Fruit fly (Drosophila melanogaster) whole organism, embryonic: ENCODE measurements around the gene CG11353.

Experiments used
- Atf-2 ChIP-seq: fragments of 200-800 bp; sonication (Bioruptor generic); optimal IDR thresholded peaks from 2 replicates; lab custom pipeline; 2016; ENCODE audit warnings: missing biosample characterization, missing genetic modification characterization
- CG10147 ChIP-seq: fragments of 200-800 bp; sonication (Bioruptor generic); optimal IDR thresholded peaks from 2 replicates; lab custom pipeline; 2019; ENCODE audit warnings: missing biosample characterization, mild to moderate bottlenecking, missing genetic modification characterization, moderate library complexity
- CG10959 ChIP-seq: fragments of 200-800 bp; sonication (Bioruptor generic); IDR thresholded peaks from 2 replicates; pipeline ENCODE4 v1.3.6; 2022; ENCODE audit warnings: missing biosample characterization, missing genetic modification characterization
- CG12744 ChIP-seq: fragments of 200-800 bp; sonication (Bioruptor generic); optimal IDR thresholded peaks from 2 replicates; lab custom pipeline; 2016; ENCODE audit warnings: missing biosample characterization, missing genetic modification characterization
- CG16779 ChIP-seq: fragments of 200-800 bp; sonication (Bioruptor generic); IDR thresholded peaks from 2 replicates; pipeline ENCODE4 v1.3.6; 2022; ENCODE audit warnings: missing biosample characterization, missing genetic modification characterization
- CG18011 ChIP-seq: fragments of 200-800 bp; sonication (Bioruptor generic); optimal IDR thresholded peaks from 2 replicates; lab custom pipeline; 2017; ENCODE audit warnings: missing biosample characterization, missing genetic modification characterization, mild to moderate bottlenecking, moderate library complexity, missing genotype
- CG1832 ChIP-seq: fragments of 200-800 bp; sonication (Bioruptor generic); optimal IDR thresholded peaks from 2 replicates; lab custom pipeline; 2017; ENCODE audit warnings: missing biosample characterization, mild to moderate bottlenecking, missing genetic modification characterization, inconsistent platforms
- CG2889 ChIP-seq: fragments of 200-800 bp; sonication (Bioruptor generic); IDR thresholded peaks from 3 replicates; pipeline ENCODE4 v1.3.6; 2022; ENCODE audit warnings: missing biosample characterization, missing genetic modification characterization
- CG31441 ChIP-seq: fragments of 200-800 bp; sonication (Bioruptor generic); IDR thresholded peaks from 2 replicates; pipeline ENCODE4 v1.3.6; 2022; ENCODE audit warnings: missing biosample characterization, missing genetic modification characterization
- CG3995 ChIP-seq: fragments of 200-800 bp; sonication (Bioruptor generic); optimal IDR thresholded peaks from 3 replicates; lab custom pipeline; 2016; ENCODE audit warnings: missing biosample characterization, missing genetic modification characterization
- CG4854 ChIP-seq: fragments of 200-800 bp; sonication (Bioruptor generic); optimal IDR thresholded peaks from 2 replicates; lab custom pipeline; 2016; ENCODE audit warnings: missing biosample characterization, missing genetic modification characterization, inconsistent platforms
- CG7786 ChIP-seq: fragments of 200-800 bp; sonication (Bioruptor generic); optimal IDR thresholded peaks from 2 replicates; lab custom pipeline; 2016; ENCODE audit warnings: missing biosample characterization, missing genetic modification characterization
- CG8478 ChIP-seq: fragments of >200 bp; optimal IDR thresholded peaks from 2 replicates; lab custom pipeline; 2018
- CG9797 ChIP-seq: fragments of 200-800 bp; sonication (Bioruptor generic); optimal IDR thresholded peaks from 3 replicates; lab custom pipeline; 2018; ENCODE audit warnings: missing biosample characterization, mild to moderate bottlenecking, missing genetic modification characterization
- CG9876 ChIP-seq: fragments of 200-800 bp; sonication (Bioruptor generic); optimal IDR thresholded peaks from 2 replicates; lab custom pipeline; 2016; ENCODE audit warnings: missing biosample characterization, missing genetic modification characterization
- Deaf1 ChIP-seq: fragments of 200-800 bp; optimal IDR thresholded peaks from 3 replicates; lab custom pipeline; 2019; ENCODE audit warnings: missing biosample characterization, mild to moderate bottlenecking, missing genetic modification characterization, moderate library complexity
- Eip74EF ChIP-seq, 2 experiments: fragments of 200-800 bp in 1 of 2; fragments of >200 bp in 1 of 2; sonication (Bioruptor generic) in 1 of 2; optimal IDR thresholded peaks; 2 replicates each; lab custom pipeline; 2017 to 2019; ENCODE audit warnings: missing biosample characterization in 2 of 2, missing genetic modification characterization in 2 of 2, mild to moderate bottlenecking in 1 of 2, moderate library complexity in 1 of 2
- Jarid2 ChIP-seq: fragments of 200-800 bp; sonication (Bioruptor generic); optimal IDR thresholded peaks from 3 replicates; lab custom pipeline; 2017; ENCODE audit warnings: mild to moderate bottlenecking, missing biosample characterization, missing genetic modification reagents, missing genetic modification characterization
- Mad ChIP-seq: fragments of 200-800 bp; sonication (Bioruptor generic); optimal IDR thresholded peaks from 2 replicates; lab custom pipeline; 2016; ENCODE audit warnings: missing biosample characterization, missing genetic modification characterization
- Med ChIP-seq: fragments of 200-800 bp; sonication (Bioruptor generic); peaks from one replicate; lab custom pipeline; 2016; ENCODE audit warnings: missing biosample characterization, missing genetic modification characterization, mild to moderate bottlenecking, inconsistent platforms, moderate library complexity
- Poxn ChIP-seq: fragments of 200-800 bp; sonication (Bioruptor generic); IDR thresholded peaks from 2 replicates; pipeline ENCODE4 v1.3.6; 2022; ENCODE audit warnings: missing biosample characterization, missing genetic modification characterization
- Ssrp ChIP-seq: fragments of 200-800 bp; sonication (Bioruptor generic); optimal IDR thresholded peaks from 2 replicates; lab custom pipeline; 2018; ENCODE audit warnings: missing biosample characterization, mild to moderate bottlenecking, missing genetic modification characterization, moderate library complexity
- Trl ChIP-seq, 3 experiments: fragments of >200 bp in 2 of 3; fragments of 200-800 bp in 1 of 3; sonication (Bioruptor generic) in 1 of 3; optimal IDR thresholded peaks; 2 replicates in 1 of 3; 3 replicates in 2 of 3; lab custom pipeline; 2016 to 2017; ENCODE audit warnings: missing biosample characterization in 1 of 3, missing genetic modification characterization in 1 of 3
- YL-1 ChIP-seq: fragments of 200-800 bp; sonication (Bioruptor generic); optimal IDR thresholded peaks from 3 replicates; lab custom pipeline; 2017; ENCODE audit warnings: missing biosample characterization, mild to moderate bottlenecking, missing genetic modification characterization
- abd-A ChIP-seq: fragments of 200-800 bp; sonication (Bioruptor generic); optimal IDR thresholded peaks from 3 replicates; lab custom pipeline; 2019; ENCODE audit warnings: missing biosample characterization, mild to moderate bottlenecking, missing genetic modification characterization, moderate library complexity
- amos ChIP-seq: fragments of 200-800 bp; sonication (Bioruptor generic); IDR thresholded peaks from 2 replicates; pipeline ENCODE4 v1.3.6; 2022; ENCODE audit warnings: missing biosample characterization, missing genetic modification characterization; ENCODE audit not compliant: partially characterized antibody
- bcd ChIP-seq: fragments of 200-800 bp; sonication (Bioruptor generic); optimal IDR thresholded peaks from 2 replicates; lab custom pipeline; 2017; ENCODE audit warnings: missing biosample characterization, mild to moderate bottlenecking, missing genetic modification characterization
- chinmo ChIP-seq: fragments of 200-800 bp; sonication (Bioruptor generic); IDR thresholded peaks from 4 replicates; pipeline ENCODE4 v1.3.6; 2022; ENCODE audit warnings: missing biosample characterization, missing genetic modification characterization; ENCODE audit not compliant: partially characterized antibody
- croc ChIP-seq: fragments of 200-800 bp; sonication (Bioruptor generic); conservative IDR thresholded peaks from 3 replicates; pipeline ENCODE4 v1.3.6; 2022; ENCODE audit warnings: missing biosample characterization, missing genetic modification characterization
- crol ChIP-seq: fragments of 200-800 bp; sonication (Bioruptor generic); IDR thresholded peaks from 2 replicates; pipeline ENCODE4 v1.3.6; 2022; ENCODE audit warnings: missing biosample characterization, missing genetic modification characterization
- ewg ChIP-seq: fragments of 200-800 bp; sonication (Bioruptor generic); optimal IDR thresholded peaks from 3 replicates; lab custom pipeline; 2017; ENCODE audit warnings: mild to moderate bottlenecking, missing biosample characterization, missing genetic modification reagents, missing genetic modification characterization
- exex ChIP-seq: fragments of 200-800 bp; sonication (Bioruptor generic); optimal IDR thresholded peaks from 4 replicates; lab custom pipeline; 2018; ENCODE audit warnings: missing biosample characterization, mild to moderate bottlenecking, missing genetic modification characterization, moderate library complexity
- grn ChIP-seq: fragments of 200-800 bp; sonication (Bioruptor generic); optimal IDR thresholded peaks from 3 replicates; lab custom pipeline; 2017; ENCODE audit warnings: missing biosample characterization, missing genetic modification characterization
- ken ChIP-seq: fragments of 200-800 bp; sonication (Bioruptor generic); IDR thresholded peaks from 3 replicates; pipeline ENCODE4 v1.3.6; 2022; ENCODE audit warnings: missing biosample characterization, missing genetic modification characterization
- lilli ChIP-seq: fragments of 200-800 bp; sonication (Bioruptor generic); optimal IDR thresholded peaks from 3 replicates; lab custom pipeline; 2016; ENCODE audit warnings: missing biosample characterization, missing genetic modification characterization
- luna ChIP-seq: fragments of 200-800 bp; sonication (Bioruptor generic); optimal IDR thresholded peaks from 2 replicates; lab custom pipeline; 2016; ENCODE audit warnings: missing biosample characterization, missing genetic modification characterization
- pita ChIP-seq: fragments of 200-800 bp; sonication (Bioruptor generic); optimal IDR thresholded peaks from 2 replicates; lab custom pipeline; 2017; ENCODE audit warnings: missing biosample characterization, mild to moderate bottlenecking, missing genetic modification characterization
- pnt ChIP-seq: fragments of 200-800 bp; sonication (Bioruptor generic); optimal IDR thresholded peaks from 3 replicates; lab custom pipeline; 2016; ENCODE audit warnings: missing biosample characterization, missing genetic modification characterization
- psq ChIP-seq: fragments of 200-800 bp; sonication (Bioruptor generic); optimal IDR thresholded peaks from 2 replicates; lab custom pipeline; 2017; ENCODE audit warnings: missing biosample characterization, missing genetic modification characterization
- scrt ChIP-seq: fragments of 200-800 bp; sonication (Bioruptor generic); optimal IDR thresholded peaks from 2 replicates; lab custom pipeline; 2018; ENCODE audit warnings: missing biosample characterization, mild to moderate bottlenecking, missing genetic modification characterization, moderate library complexity
- stwl ChIP-seq: fragments of 200-800 bp; sonication (Bioruptor generic); optimal IDR thresholded peaks from 3 replicates; lab custom pipeline; 2018; ENCODE audit warnings: missing biosample characterization, mild to moderate bottlenecking, missing genetic modification characterization, moderate library complexity
- vnd ChIP-seq: fragments of 200-800 bp; sonication (Bioruptor generic); IDR thresholded peaks from 3 replicates; pipeline ENCODE4 v1.3.6; 2022; ENCODE audit warnings: missing biosample characterization, missing genetic modification characterization; ENCODE audit not compliant: partially characterized antibody

The CG11353 gene

dm6 chr3L:4555136-4555535 lies 22.2 kb downstream of the CG11353 start, which contains the start of gene CG33777:
CG33777 (minus strand) TSS chr3L:4555236.
- TF ChIP-seq psq (GFP tag; lab: Kevin White, UChicago) (no peak), Poxn (GFP tag; lab: Robert Waterston, UW) (no peak), Jarid2 (no peak), CG18011 (GFP tag; lab: Kevin White, UChicago) (no peak), CG4854 (GFP tag; lab: Kevin White, UChicago) (no peak), CG9876 (GFP tag; lab: Kevin White, UChicago) (no peak), Mad (no peak), ken (GFP tag; lab: Robert Waterston, UW) (no peak), bcd (GFP tag; lab: Kevin White, UChicago) (no peak), Eip74EF (GFP tag; optimal IDR thresholded peaks at IDR 0.05; lab: Kevin White, UChicago) (no peak)

- TF ChIP-seq CG10959 (GFP tag; lab: Robert Waterston, UW) (0 out of 2 replicates have a peak, but pooled peaks have one; percentile 30), pita (GFP tag; lab: Kevin White, UChicago) (no peak)
These were observed 22.8 kb downstream of the CG11353 start, which contains the start of gene CG42540 for dm6 chr3L:4555787-4556186. CG42540 (plus strand) TSS chr3L:4556087.

dm6 chr3L:4556831-4557355 lies 23.9 kb downstream of the CG11353 start:
- TF ChIP-seq ewg (GFP tag; lab: Kevin White, UChicago) (peak; percentile 30), Deaf1 (tag; lab: Kevin White, UChicago) (peak; percentile 94), abd-A (tag; lab: Kevin White, UChicago) (peak; percentile 36), Med (peak; percentile 33), amos (GFP tag; lab: Robert Waterston, UW) (peak; percentile 14; the same call in 1 of the 2 replicates), scrt (no peak), Ssrp (no peak)
- TF ChIP-seq, all 482 proteins: peak for 5

- TF ChIP-seq YL-1 (GFP tag; lab: Kevin White, UChicago) (no peak), CG3995 (GFP tag; lab: Kevin White, UChicago) (no peak), Deaf1 (tag; lab: Kevin White, UChicago) (peak; percentile 87), CG8478 (lab: Kevin White, UChicago) (no peak), Trl (optimal IDR thresholded peaks at IDR 0.05; lab: Kevin White, UChicago) (peak in 1 of 2 experiments; percentile 21), Trl (GFP tag; optimal IDR thresholded peaks at IDR 0.05; lab: Kevin White, UChicago) (no peak), exex (tag; lab: Kevin White, UChicago) (no peak), Atf-2 (GFP tag; lab: Kevin White, UChicago) (no peak), CG16779 (GFP tag; lab: Robert Waterston, UW) (no peak), CG7786 (GFP tag; lab: Kevin White, UChicago) (no peak), vnd (GFP tag; lab: Robert Waterston, UW) (no peak), croc (GFP tag; lab: Robert Waterston, UW) (no peak), CG12744 (GFP tag; lab: Kevin White, UChicago) (no peak), CG10147 (GFP tag; lab: Kevin White, UChicago) (no peak), chinmo (GFP tag; lab: Robert Waterston, UW) (0 out of 4 replicates have a peak, but pooled peaks have one; percentile 25), stwl (tag; lab: Kevin White, UChicago) (no peak), CG31441 (no peak), CG1832 (GFP tag; lab: Kevin White, UChicago) (peak; percentile 43), luna (GFP tag; lab: Kevin White, UChicago) (no peak), CG9797 (GFP tag; lab: Kevin White, UChicago) (no peak), grn (GFP tag; lab: Kevin White, UChicago) (no peak), ewg (GFP tag; lab: Kevin White, UChicago) (peak; percentile 38), CG9876 (GFP tag; lab: Kevin White, UChicago) (no peak), pnt (GFP tag; lab: Kevin White, UChicago) (no peak), CG2889 (GFP tag; lab: Robert Waterston, UW) (no peak), lilli (GFP tag; lab: Kevin White, UChicago) (no peak), crol (GFP tag; lab: Robert Waterston, UW) (peak; percentile 51)
These were observed 41.5 kb downstream of the CG11353 start for dm6 chr3L:4574439-4574838.
